Fruit fly (Drosophila melanogaster) whole organism, pupa: ENCODE results near the gene CG2681.

Source experiments
- CG10348 ChIP-seq: fragments of 200-800 bp; sonication (Bioruptor generic); IDR thresholded peaks from 2 replicates; pipeline ENCODE4 v1.3.6; 2022; ENCODE audit warnings: missing biosample characterization, missing genetic modification characterization
- CG13204 ChIP-seq: fragments of 200-800 bp; sonication (Bioruptor generic); optimal IDR thresholded peaks from 2 replicates; lab custom pipeline; 2018; ENCODE audit warnings: missing biosample characterization, mild to moderate bottlenecking, missing genetic modification characterization, moderate library complexity
- CG32121 ChIP-seq: fragments of 200-800 bp; sonication (Bioruptor generic); IDR thresholded peaks from 2 replicates; pipeline ENCODE4 v1.3.6; 2022; ENCODE audit warnings: missing biosample characterization, missing genetic modification characterization
- CG4496 ChIP-seq: fragments of 200-800 bp; sonication (Bioruptor generic); IDR thresholded peaks from 3 replicates; pipeline ENCODE4 v1.3.6; 2022; ENCODE audit warnings: missing biosample characterization, missing genetic modification characterization
- CG8159 ChIP-seq: fragments of 200-800 bp; sonication (Bioruptor generic); optimal IDR thresholded peaks from 3 replicates; lab custom pipeline; 2018; ENCODE audit warnings: missing biosample characterization, mild to moderate bottlenecking, missing genetic modification characterization, moderate library complexity
- CG9948 ChIP-seq: fragments of 200-800 bp; sonication (Bioruptor generic); optimal IDR thresholded peaks from 2 replicates; lab custom pipeline; 2018; ENCODE audit warnings: missing biosample characterization, mild to moderate bottlenecking, missing genetic modification characterization, moderate library complexity
- D1 ChIP-seq: fragments of 200-800 bp; sonication (Bioruptor generic); optimal IDR thresholded peaks from 2 replicates; lab custom pipeline; 2018; ENCODE audit warnings: missing biosample characterization, mild to moderate bottlenecking, missing genetic modification characterization, moderate library complexity
- EcR ChIP-seq: fragments of 200-800 bp; sonication (Bioruptor generic); optimal IDR thresholded peaks from 3 replicates; lab custom pipeline; 2019; ENCODE audit warnings: missing biosample characterization, missing genetic modification characterization, mild to moderate bottlenecking, moderate library complexity, missing genetic modification reagents
- Ets98B ChIP-seq: fragments of 200-800 bp; sonication (Bioruptor generic); IDR thresholded peaks from 2 replicates; pipeline ENCODE4 v1.3.6; 2022; ENCODE audit warnings: missing biosample characterization, missing genetic modification characterization
- Pif1B ChIP-seq: fragments of 200-800 bp; sonication (Bioruptor generic); optimal IDR thresholded peaks from 3 replicates; lab custom pipeline; 2016; ENCODE audit warnings: missing biosample characterization, missing genetic modification characterization
- Snoo ChIP-seq: fragments of 200-800 bp; sonication (Bioruptor generic); optimal IDR thresholded peaks from 3 replicates; lab custom pipeline; 2017; ENCODE audit warnings: missing biosample characterization, mild to moderate bottlenecking, missing genetic modification characterization, inconsistent platforms
- fd96Ca ChIP-seq: fragments of 200-800 bp; sonication (Bioruptor generic); IDR thresholded peaks from 3 replicates; pipeline ENCODE4 v1.3.6; 2022; ENCODE audit warnings: missing biosample characterization, missing genetic modification characterization
- gl ChIP-seq: fragments of 200-800 bp; sonication (Bioruptor generic); optimal IDR thresholded peaks from 2 replicates; lab custom pipeline; 2018; ENCODE audit warnings: missing biosample characterization, mild to moderate bottlenecking, missing genetic modification characterization
- rn ChIP-seq: fragments of 200-800 bp; sonication (Bioruptor generic); IDR thresholded peaks from 2 replicates; pipeline ENCODE4 v1.3.6; 2022; ENCODE audit warnings: missing biosample characterization, missing genetic modification characterization

DNA sequence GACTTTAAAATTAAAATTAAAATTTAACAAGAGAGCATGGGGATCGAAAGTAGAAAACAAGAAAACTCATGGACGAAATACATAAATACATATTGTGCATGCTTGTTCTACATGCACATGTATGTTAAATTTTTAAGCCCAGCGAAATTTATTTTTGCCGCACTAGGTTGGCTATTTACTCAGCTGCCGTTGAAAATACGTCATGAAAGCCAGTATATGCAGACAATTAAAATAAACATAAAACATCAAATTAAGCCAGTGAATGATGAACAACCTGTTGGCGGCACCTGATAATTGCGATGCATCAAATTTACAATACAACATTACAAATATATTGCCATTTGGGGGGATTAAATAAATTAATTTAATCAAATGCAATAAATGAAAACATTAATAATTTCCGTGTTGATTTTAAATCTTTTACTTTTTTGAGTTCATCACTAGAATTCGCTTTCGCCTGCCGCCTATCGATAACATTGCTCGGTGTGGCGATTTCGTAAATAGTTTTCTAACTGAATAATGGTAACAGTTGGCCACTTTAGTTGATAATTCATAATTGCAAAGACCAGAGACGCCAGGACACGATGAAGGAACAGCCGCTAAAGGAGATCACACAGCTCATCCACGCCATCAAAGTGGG is 4.2 kb upstream of the CG2681 start, which contains the start of gene eIF2Bbeta:
- TF ChIP-seq Ets98B (GFP tag; lab: Robert Waterston, UW), result no peak
- TF ChIP-seq CG8159 (tag; lab: Kevin White, UChicago), result no peak
- TF ChIP-seq CG13204, result no peak
- no peak for TF ChIP-seq CG9948 (tag; lab: Kevin White, UChicago)
- TF ChIP-seq rn (GFP tag; lab: Robert Waterston, UW), result no peak
- no peak for TF ChIP-seq Pif1B (GFP tag; lab: Kevin White, UChicago)
- TF ChIP-seq CG32121 (GFP tag; lab: Robert Waterston, UW), result no peak
- no peak for TF ChIP-seq Snoo (tag; lab: Kevin White, UChicago)
- no peak for TF ChIP-seq EcR (GFP tag; lab: Kevin White, UChicago)
- no peak for TF ChIP-seq D1 (tag; lab: Kevin White, UChicago)
- TF ChIP-seq fd96Ca (GFP tag; lab: Robert Waterston, UW), result no peak
- TF ChIP-seq CG10348 (GFP tag; lab: Robert Waterston, UW), result no peak
- no peak for TF ChIP-seq gl (tag; lab: Kevin White, UChicago)
- TF ChIP-seq CG4496, result no peak; the same call in 2 of the 3 replicates
